Worm (Caenorhabditis elegans) whole organism, midembryonic: Measurements from ENCODE around the gene R03G5.6.

ENCODE experiments used
- T22C8.4 ChIP-seq: fragments of 200-800 bp; sonication (Bioruptor generic); IDR thresholded peaks from 2 replicates; pipeline ENCODE4 v1.3.6; 2022; ENCODE audit warnings: missing genetic modification characterization, missing compliant biosample characterization
- cog-1 ChIP-seq: sonication (generic microtip); optimal IDR thresholded peaks from 2 replicates; lab custom pipeline; 2016; ENCODE audit warnings: missing genetic modification characterization, missing compliant biosample characterization
- flt-1 ChIP-seq: fragments of 200-800 bp; sonication (Bioruptor generic); IDR thresholded peaks from 2 replicates; pipeline ENCODE4 v1.3.6; 2022; ENCODE audit warnings: missing genetic modification characterization, missing compliant biosample characterization
- klf-2 ChIP-seq: fragments of 200-800 bp; sonication (Bioruptor generic); conservative IDR thresholded peaks from 2 replicates; pipeline ENCODE4 v1.3.6; 2022; ENCODE audit warnings: missing genetic modification reagents, missing genetic modification characterization, missing compliant biosample characterization
- med-1 ChIP-seq: sonication (generic microtip); optimal IDR thresholded peaks from 2 replicates; lab custom pipeline; 2017; ENCODE audit warnings: missing genetic modification characterization, mild to moderate bottlenecking, missing compliant biosample characterization, antibody characterized with exemption, missing genetic modification reagents; ENCODE audit not compliant: insufficient read depth
- ref-1 ChIP-seq: fragments of 200-800 bp; sonication (Bioruptor generic); conservative IDR thresholded peaks from 2 replicates; pipeline ENCODE4 v1.3.6; 2022; ENCODE audit warnings: missing genetic modification reagents, missing genetic modification characterization, missing compliant biosample characterization
- tab-1 ChIP-seq: fragments of 200-800 bp; sonication (Bioruptor generic); IDR thresholded peaks from 2 replicates; pipeline ENCODE4 v1.3.6; 2022; ENCODE audit warnings: missing genetic modification characterization, missing compliant biosample characterization
- ztf-23 ChIP-seq: fragments of 200-800 bp; sonication (Bioruptor generic); IDR thresholded peaks from 2 replicates; pipeline ENCODE4 v1.3.6; 2022; ENCODE audit warnings: missing genetic modification reagents, missing genetic modification characterization, missing compliant biosample characterization
- ztf-29 ChIP-seq: fragments of 200-800 bp; sonication (Bioruptor generic); IDR thresholded peaks from 2 replicates; pipeline ENCODE4 v1.3.6; 2022; ENCODE audit warnings: missing genetic modification reagents, missing genetic modification characterization, missing compliant biosample characterization

The R03G5.6 gene

DNA sequence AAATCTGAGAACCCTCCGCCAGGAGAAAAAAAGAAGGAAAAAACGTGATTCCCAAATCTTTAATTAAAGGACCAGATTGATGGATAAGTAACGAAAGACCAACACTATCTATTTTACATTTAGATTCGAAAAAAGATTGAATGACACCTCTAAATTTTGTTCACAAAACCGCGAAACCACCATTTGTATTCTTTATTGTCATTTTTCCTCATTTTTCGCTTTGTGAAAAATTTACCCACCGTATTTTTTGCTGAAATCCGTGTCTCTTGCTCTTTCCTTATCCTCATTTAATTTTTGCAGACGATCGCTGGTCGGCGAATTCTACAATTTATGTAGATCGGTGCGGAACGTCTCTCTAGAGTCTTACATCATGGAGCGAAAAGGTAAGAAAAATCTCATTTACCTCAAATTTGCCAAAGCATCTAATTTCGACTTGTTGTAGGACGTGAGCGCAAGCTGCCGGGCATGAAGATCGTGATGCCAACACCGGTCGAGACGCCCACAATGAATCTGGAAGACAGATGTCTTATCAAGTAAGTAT, at the start of gene R03G5.6, which contains the start of gene sek-1:
TSS of gene R03G5.6 (minus strand) at position 491 of the 541 bp plus-strand sequence.
TSS of gene sek-1 (plus strand) at position 301 of the 541 bp plus-strand sequence.
- TF ChIP-seq med-1 (GFP tag; lab: Kevin White, UChicago) (no peak), ref-1 (GFP tag; lab: Robert Waterston, UW) (no peak), T22C8.4 (GFP tag; lab: Robert Waterston, UW) (no peak), tab-1 (no peak), flt-1 (GFP tag; lab: Robert Waterston, UW) (no peak), klf-2 (GFP tag; lab: Robert Waterston, UW) (no peak), ztf-23 (GFP tag; lab: Robert Waterston, UW) (no peak), ztf-29 (GFP tag; lab: Robert Waterston, UW) (no peak), cog-1 (tag; lab: Kevin White, UChicago) (no peak)

DNA sequence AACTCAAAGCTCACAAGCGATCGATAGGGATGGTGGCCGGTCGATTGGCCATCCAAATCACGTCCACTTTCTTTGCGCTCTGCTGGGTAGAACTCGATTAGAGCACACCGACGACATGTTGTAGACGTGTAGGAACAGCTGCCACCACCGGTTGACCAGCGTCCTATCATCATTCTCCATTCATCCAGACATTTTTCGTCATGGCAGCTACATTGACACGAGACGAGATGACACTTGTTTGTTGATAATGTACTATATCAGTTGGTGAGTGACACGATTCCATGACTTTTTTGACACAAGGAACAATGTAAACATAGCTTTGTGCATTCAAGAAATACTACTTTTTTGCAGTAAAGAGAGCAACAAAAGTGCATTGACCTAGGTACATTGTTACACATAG, 49.8 kb upstream of the R03G5.6 start:
- no peak for TF ChIP-seq cog-1 (tag; lab: Kevin White, UChicago)

DNA sequence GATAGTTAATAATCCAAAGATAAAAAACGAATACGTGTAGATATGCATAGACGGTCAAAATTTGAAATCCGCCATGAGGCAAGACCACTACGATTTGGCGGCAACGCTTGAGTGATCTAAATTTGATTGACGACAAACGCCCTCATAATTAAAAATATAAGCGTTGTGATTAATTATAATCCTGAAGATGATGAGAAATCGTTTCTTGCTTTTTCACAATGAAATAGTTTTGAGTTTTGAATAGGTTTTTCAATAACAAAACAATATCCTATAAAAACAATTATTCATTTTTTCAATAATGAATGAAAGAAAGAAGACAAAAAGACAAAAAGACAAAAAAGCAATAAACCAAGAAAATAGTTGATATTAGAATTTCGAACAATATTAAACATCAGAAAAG, 30.7 kb upstream of the R03G5.6 start, which contains the start of gene C54D2.6:
TSS of gene C54D2.6 (minus strand) at position 101 of the 400 bp plus-strand sequence.
- TF ChIP-seq T22C8.4 (GFP tag; lab: Robert Waterston, UW) = no peak
- TF ChIP-seq ref-1 (GFP tag; lab: Robert Waterston, UW) = no peak
- TF ChIP-seq tab-1 = no peak
- no peak for TF ChIP-seq cog-1 (tag; lab: Kevin White, UChicago)
- no peak for TF ChIP-seq ztf-23 (GFP tag; lab: Robert Waterston, UW)
- no peak for TF ChIP-seq klf-2 (GFP tag; lab: Robert Waterston, UW)
- TF ChIP-seq flt-1 (GFP tag; lab: Robert Waterston, UW) = no peak
- TF ChIP-seq med-1 (GFP tag; lab: Kevin White, UChicago) = no peak
- no peak for TF ChIP-seq ztf-29 (GFP tag; lab: Robert Waterston, UW)

DNA sequence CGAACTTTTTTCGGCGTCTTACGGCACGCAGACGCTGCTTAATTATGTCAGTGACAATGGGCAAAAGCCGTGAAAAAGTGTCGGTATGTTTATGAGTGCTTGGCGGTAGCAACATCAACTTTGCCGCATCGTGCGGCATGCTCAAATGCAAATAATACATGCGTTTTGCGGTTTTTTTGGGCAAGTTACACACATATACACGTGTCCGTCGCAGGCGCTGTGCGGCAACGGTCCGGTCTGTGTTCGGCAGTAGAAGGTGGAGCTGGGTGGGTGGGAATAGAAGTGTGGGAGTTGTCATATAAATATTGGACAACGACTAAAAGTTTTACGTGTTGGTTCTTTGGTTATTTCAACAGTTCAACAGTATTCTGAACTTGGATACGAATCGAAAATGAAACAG, 25.5 kb upstream of the R03G5.6 start, which contains the start of gene idpp-11:
TSS of gene idpp-11 (plus strand) at position 301 of the 400 bp plus-strand sequence.
- TF ChIP-seq flt-1 (GFP tag; lab: Robert Waterston, UW) (no peak), cog-1 (tag; lab: Kevin White, UChicago) (no peak), med-1 (GFP tag; lab: Kevin White, UChicago) (no peak), tab-1 (no peak), T22C8.4 (GFP tag; lab: Robert Waterston, UW) (no peak), klf-2 (GFP tag; lab: Robert Waterston, UW) (no peak), ztf-23 (GFP tag; lab: Robert Waterston, UW) (no peak), ref-1 (GFP tag; lab: Robert Waterston, UW) (no peak), ztf-29 (GFP tag; lab: Robert Waterston, UW) (no peak)

DNA sequence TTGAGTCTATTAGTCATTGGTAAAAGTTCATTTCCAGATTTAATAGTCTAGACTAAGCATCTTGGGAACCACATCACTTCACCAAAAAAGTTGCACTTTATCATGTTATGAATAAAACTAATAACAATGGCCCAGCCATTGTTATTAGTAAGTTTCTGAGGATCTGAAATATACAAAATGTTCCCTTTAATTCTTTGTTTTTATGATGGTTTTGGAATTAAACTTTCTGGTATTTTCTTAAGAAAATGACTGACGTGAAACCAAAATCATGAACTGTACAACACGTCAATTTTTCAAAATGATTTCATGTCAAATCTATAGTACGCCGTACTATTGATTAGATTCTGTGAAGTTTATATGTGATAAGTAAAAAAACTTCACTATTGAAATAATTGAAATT, 23.3 kb upstream of the R03G5.6 start:
- TF ChIP-seq T22C8.4 (GFP tag; lab: Robert Waterston, UW) = no peak
- TF ChIP-seq ztf-23 (GFP tag; lab: Robert Waterston, UW) = no peak
- no peak for TF ChIP-seq ztf-29 (GFP tag; lab: Robert Waterston, UW)
- TF ChIP-seq klf-2 (GFP tag; lab: Robert Waterston, UW) = no peak
- no peak for TF ChIP-seq flt-1 (GFP tag; lab: Robert Waterston, UW)
- TF ChIP-seq med-1 (GFP tag; lab: Kevin White, UChicago) = no peak
- TF ChIP-seq cog-1 (tag; lab: Kevin White, UChicago) = no peak
- no peak for TF ChIP-seq tab-1
- no peak for TF ChIP-seq ref-1 (GFP tag; lab: Robert Waterston, UW)

DNA sequence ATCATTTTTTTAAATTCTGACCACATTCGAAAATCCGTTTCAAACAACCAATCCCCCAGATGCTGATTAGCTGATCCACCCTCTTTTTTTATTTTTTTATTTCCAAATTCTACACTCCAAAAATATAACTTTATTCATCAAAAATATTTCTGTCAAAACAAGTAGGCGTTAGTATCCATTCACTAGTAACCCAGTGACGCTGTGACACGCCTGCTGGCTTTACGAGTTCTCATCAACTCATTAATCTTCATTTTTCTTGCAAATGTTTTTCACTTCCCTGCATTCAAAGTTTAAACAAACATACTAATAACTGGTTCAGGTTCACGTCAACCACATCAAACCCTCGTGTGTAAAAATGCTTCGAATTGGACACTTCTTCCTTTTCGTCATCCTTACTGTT, 21.9 kb upstream of the R03G5.6 start, which contains the start of gene nlp-101:
TSS of gene nlp-101 (plus strand) at position 301 of the 400 bp plus-strand sequence.
- TF ChIP-seq ztf-23 (GFP tag; lab: Robert Waterston, UW) (no peak), med-1 (GFP tag; lab: Kevin White, UChicago) (no peak)

DNA sequence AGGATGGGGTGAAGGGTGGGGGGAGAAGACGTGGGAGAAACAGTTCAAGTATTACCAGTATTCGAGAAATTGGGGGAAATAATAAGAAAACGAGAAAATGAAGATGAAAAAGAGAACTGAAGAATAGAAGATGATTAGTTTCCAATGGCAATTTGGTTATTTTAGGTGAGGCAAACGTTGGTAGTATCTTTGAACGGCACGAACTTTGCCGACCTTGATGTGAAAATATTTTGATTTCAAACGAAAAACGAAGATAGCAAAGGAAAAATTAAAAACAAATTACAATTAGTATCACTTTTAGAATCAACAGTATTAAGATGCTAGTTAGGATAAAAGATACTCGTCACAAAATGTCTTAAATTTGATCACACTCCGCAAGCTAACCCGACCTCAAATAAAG, 17.4 kb upstream of the R03G5.6 start, which contains the start of gene sul-3:
TSS of gene sul-3 (minus strand) at position 101 of the 400 bp plus-strand sequence.
- TF ChIP-seq flt-1 (GFP tag; lab: Robert Waterston, UW) (no peak), cog-1 (tag; lab: Kevin White, UChicago) (no peak), klf-2 (GFP tag; lab: Robert Waterston, UW) (no peak), ztf-29 (GFP tag; lab: Robert Waterston, UW) (no peak), tab-1 (no peak), med-1 (GFP tag; lab: Kevin White, UChicago) (no peak), T22C8.4 (GFP tag; lab: Robert Waterston, UW) (no peak), ztf-23 (GFP tag; lab: Robert Waterston, UW) (no peak), ref-1 (GFP tag; lab: Robert Waterston, UW) (no peak)

DNA sequence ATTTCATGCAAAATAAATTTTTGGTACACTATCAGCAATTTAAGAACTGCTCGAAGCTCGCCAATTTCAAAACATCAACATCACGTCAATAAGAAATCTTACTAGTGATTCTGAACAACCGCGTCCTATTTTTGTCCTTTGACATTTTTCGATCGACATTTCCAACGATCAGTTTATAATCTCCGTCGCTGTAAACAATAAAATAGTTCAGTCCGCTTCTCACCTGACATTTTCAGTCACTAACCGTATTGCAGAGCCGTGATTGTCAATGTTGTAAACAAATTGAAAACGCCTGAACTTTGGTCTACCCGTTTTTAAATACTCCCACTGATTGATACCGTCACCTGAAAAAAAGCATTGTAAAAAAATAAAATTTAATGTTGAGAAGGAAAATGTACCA, 11.3 kb upstream of the R03G5.6 start:
- TF ChIP-seq ztf-23 (GFP tag; lab: Robert Waterston, UW) (no peak), ztf-29 (GFP tag; lab: Robert Waterston, UW) (no peak)

DNA sequence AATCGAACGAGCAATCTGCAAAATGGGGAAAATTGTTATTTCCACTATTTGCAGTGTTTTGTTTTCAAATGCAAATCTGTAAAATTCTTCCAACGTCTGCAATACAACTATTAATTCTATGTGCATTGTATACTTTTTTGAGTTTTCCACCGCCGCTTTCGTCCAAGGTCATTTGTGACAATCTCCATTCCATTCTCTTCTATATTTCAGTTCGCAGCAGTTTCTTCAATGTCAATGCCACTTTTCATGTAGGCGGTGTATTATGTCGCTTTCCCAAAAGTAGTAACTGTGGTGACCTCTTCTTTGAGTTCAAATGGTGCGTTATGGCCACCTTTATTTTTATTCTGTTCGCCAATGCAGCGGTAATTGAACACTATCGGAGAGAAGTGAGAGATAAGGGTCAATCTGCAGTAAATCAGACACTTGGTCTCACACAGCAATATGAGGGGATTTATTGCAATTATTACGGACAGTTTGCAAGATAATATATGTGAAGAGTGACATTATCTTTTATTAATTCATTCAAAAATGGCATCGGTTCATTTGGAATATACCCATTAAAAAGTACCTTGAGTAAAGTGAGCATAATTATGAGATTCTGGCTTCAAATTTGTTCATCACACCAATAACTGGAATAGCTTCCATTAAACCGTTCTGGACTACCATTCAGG, 10.0 kb upstream of the R03G5.6 start:
- no peak for TF ChIP-seq tab-1
- no peak for TF ChIP-seq ref-1 (GFP tag; lab: Robert Waterston, UW)
- no peak for TF ChIP-seq flt-1 (GFP tag; lab: Robert Waterston, UW)
- TF ChIP-seq klf-2 (GFP tag; lab: Robert Waterston, UW) = no peak
- TF ChIP-seq med-1 (GFP tag; lab: Kevin White, UChicago) = no peak
- TF ChIP-seq ztf-29 (GFP tag; lab: Robert Waterston, UW) = no peak
- TF ChIP-seq cog-1 (tag; lab: Kevin White, UChicago) = no peak
- TF ChIP-seq T22C8.4 (GFP tag; lab: Robert Waterston, UW) = no peak
